Worm (Caenorhabditis elegans): ENCODE results near the gene fkh-7.

fkh-7 gene

DNA sequence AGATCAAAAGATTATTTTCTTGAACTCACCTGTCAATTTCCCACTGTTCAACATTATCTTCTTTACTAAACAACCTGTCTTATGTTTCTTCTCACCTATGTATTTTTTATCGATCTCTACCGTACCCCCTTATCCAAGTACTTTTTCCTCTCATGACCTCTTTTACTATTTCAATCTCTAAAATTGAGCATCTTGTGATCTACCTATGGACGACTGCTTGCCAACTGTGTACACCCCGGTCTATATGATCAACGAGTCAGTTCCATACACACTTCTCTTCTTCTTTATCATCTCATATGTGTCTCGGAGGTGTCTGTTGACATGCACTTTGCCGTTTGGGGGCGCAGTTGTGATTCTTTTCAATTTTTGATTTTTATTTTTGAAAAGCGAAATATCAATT lies 5.6 kb downstream of the fkh-7 start (continued):
- peak; percentile 78 to 86 for TF ChIP-seq let-607 (tag; optimal IDR thresholded peaks at IDR 0.05)
- TF ChIP-seq ets-4 (GFP tag; optimal IDR thresholded peaks at IDR 0.05): peak; percentile 6
- no peak for TF ChIP-seq rcor-1 (GFP tag; IDR thresholded peaks at IDR 0.05)
- TF ChIP-seq lsy-27 (tag; optimal IDR thresholded peaks at IDR 0.05; ENCODE audit: borderline replicate concordance, insufficient read depth): no peak
- TF ChIP-seq F33H1.4 (GFP tag; IDR thresholded peaks at IDR 0.05): no peak
- no peak for TF ChIP-seq Y79H2A.3 (GFP tag; conservative IDR thresholded peaks at IDR 0.05)
- no peak for TF ChIP-seq hmg-20 (GFP tag; IDR thresholded peaks at IDR 0.05)
- TF ChIP-seq C06A6.2 (GFP tag; conservative IDR thresholded peaks at IDR 0.05): no peak
- TF ChIP-seq lin-40 (tag; optimal IDR thresholded peaks at IDR 0.05): peak; percentile 2
- TF ChIP-seq nhr-80 (tag; optimal IDR thresholded peaks at IDR 0.05): peak; percentile 91
- TF ChIP-seq C17E4.6 (GFP tag; IDR thresholded peaks at IDR 0.05): no peak
- TF ChIP-seq F57C9.4 (tag; optimal IDR thresholded peaks at IDR 0.05): no peak

DNA sequence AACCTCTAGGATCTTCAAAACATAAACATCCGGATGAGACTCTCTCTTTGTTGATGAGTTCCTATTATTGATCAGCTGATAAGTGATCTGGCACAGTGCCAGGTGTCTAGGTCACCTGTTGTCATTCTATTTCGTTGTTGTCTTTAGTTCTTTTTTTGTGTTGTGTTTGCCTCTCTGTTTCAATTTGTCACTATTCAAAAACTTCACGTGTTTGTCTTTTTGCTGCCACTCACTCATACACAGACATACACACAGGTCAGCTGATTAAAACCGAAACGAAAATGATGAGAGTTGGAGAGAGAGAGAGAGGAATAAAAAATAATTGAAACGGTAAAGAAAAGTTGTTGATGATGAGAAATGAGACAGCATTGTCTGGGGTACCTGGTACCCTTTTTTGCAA lies 6.7 kb downstream of the fkh-7 start:
- peak; percentile 54; the same call in 1 of the 2 replicates for TF ChIP-seq dox-1 (GFP tag; IDR thresholded peaks at IDR 0.05)
- TF ChIP-seq chd-7 (tag; optimal IDR thresholded peaks at IDR 0.05): peak; percentile 92
- TF ChIP-seq lir-1 (GFP tag; conservative IDR thresholded peaks at IDR 0.05): peak; percentile 66; the same call in 1 of the 2 replicates
- TF ChIP-seq rec-8 (tag; optimal IDR thresholded peaks at IDR 0.05): no peak
- TF ChIP-seq F23B12.7 (tag; optimal IDR thresholded peaks at IDR 0.05; ENCODE audit: insufficient read depth): peak; percentile 50
- peak; percentile 68; the same call in 1 of the 2 replicates for TF ChIP-seq let-526 (GFP tag; IDR thresholded peaks at IDR 0.05)
- peak; percentile 47; the same call in 1 of the 2 replicates for TF ChIP-seq pbrm-1 (GFP tag; IDR thresholded peaks at IDR 0.05)
- TF ChIP-seq somi-1 (GFP tag; optimal IDR thresholded peaks at IDR 0.05): peak; percentile 97
- TF ChIP-seq ztf-26 (tag; optimal IDR thresholded peaks at IDR 0.05): peak; percentile 83
- TF ChIP-seq B0336.3 (GFP tag; IDR thresholded peaks at IDR 0.05): peak; percentile 85
- peak; percentile 73; the same call in 1 of the 2 replicates for TF ChIP-seq Y95B8A.8 (GFP tag; IDR thresholded peaks at IDR 0.05)
- no peak for TF ChIP-seq efl-1 (GFP tag; optimal IDR thresholded peaks at IDR 0.05)
- TF ChIP-seq ets-4 (GFP tag; optimal IDR thresholded peaks at IDR 0.05): peak; percentile 42
- peak; percentile 20; the same call in 1 of the 2 replicates for TF ChIP-seq hmg-1.2 (GFP tag; IDR thresholded peaks at IDR 0.05)
- TF ChIP-seq ceh-40 (GFP tag; IDR thresholded peaks at IDR 0.05): 0 out of 2 replicates have a peak, but pooled peaks have one; percentile 3
- TF ChIP-seq ztf-25 (GFP tag; IDR thresholded peaks at IDR 0.05): no peak
- peak; percentile 83 for TF ChIP-seq attf-5 (GFP tag; optimal IDR thresholded peaks at IDR 0.05)
- peak; percentile 80 for TF ChIP-seq tlf-1 (GFP tag; optimal IDR thresholded peaks at IDR 0.05)
- no peak for TF ChIP-seq F10E7.11 (tag; optimal IDR thresholded peaks at IDR 0.05)
- peak; percentile 80 for TF ChIP-seq K11D2.4 (GFP tag; IDR thresholded peaks at IDR 0.05)
- TF ChIP-seq Y67H2A.10 (GFP tag; conservative IDR thresholded peaks at IDR 0.05): no peak
- TF ChIP-seq F22D6.2 (tag; optimal IDR thresholded peaks at IDR 0.05): peak; percentile 64
- TF ChIP-seq F49E8.2 (tag; optimal IDR thresholded peaks at IDR 0.05; ENCODE audit: insufficient read depth): no peak
- TF ChIP-seq repo-1 (tag; optimal IDR thresholded peaks at IDR 0.05): peak; percentile 13
- peak; percentile 76 for TF ChIP-seq ceh-27 (GFP tag; optimal IDR thresholded peaks at IDR 0.05)
- peak; percentile 61 for TF ChIP-seq lin-54 (GFP tag; optimal IDR thresholded peaks at IDR 0.05)
- TF ChIP-seq B0019.2 (GFP tag; conservative IDR thresholded peaks at IDR 0.05): no peak
- TF ChIP-seq snpc-1.1 (tag; optimal IDR thresholded peaks at IDR 0.05; ENCODE audit: insufficient read depth): no peak
- TF ChIP-seq unc-62 (GFP tag; optimal IDR thresholded peaks at IDR 0.05): peak; percentile 93
- peak; percentile 52; the same call in 1 of the 2 replicates for TF ChIP-seq madf-3 (GFP tag; IDR thresholded peaks at IDR 0.05)
- peak; percentile 41 for TF ChIP-seq K12H6.12 (tag; optimal IDR thresholded peaks at IDR 0.05)
- TF ChIP-seq F39B2.1 (GFP tag; IDR thresholded peaks at IDR 0.05): no peak
- TF ChIP-seq lin-40 (tag; optimal IDR thresholded peaks at IDR 0.05): peak; percentile 90
- TF ChIP-seq cebp-1 (GFP tag; IDR thresholded peaks at IDR 0.05): peak; percentile 60
- TF ChIP-seq cebp-1 (tag; optimal IDR thresholded peaks at IDR 0.05): peak; percentile 79
- TF ChIP-seq let-607 (tag; optimal IDR thresholded peaks at IDR 0.05): peak; percentile 91 to 95
- no peak for TF ChIP-seq bed-1 (GFP tag; IDR thresholded peaks at IDR 0.05)
